Fruit fly (Drosophila melanogaster) whole organism, embryonic: Measurements from ENCODE around the gene CG33654.

Source experiments
- CG10267 ChIP-seq: fragments of 200-800 bp; sonication (Bioruptor generic); optimal IDR thresholded peaks from 2 replicates; lab custom pipeline; 2018; ENCODE audit warnings: missing biosample characterization, mild to moderate bottlenecking, missing genetic modification characterization, moderate library complexity
- CG10543 ChIP-seq: fragments of 200-800 bp; sonication (Bioruptor generic); optimal IDR thresholded peaks from 3 replicates; lab custom pipeline; 2017; ENCODE audit warnings: missing biosample characterization, mild to moderate bottlenecking, missing genetic modification characterization, moderate library complexity
- CG12236 ChIP-seq: fragments of 200-800 bp; sonication (Bioruptor generic); optimal IDR thresholded peaks from 2 replicates; lab custom pipeline; 2016; ENCODE audit warnings: missing biosample characterization, missing genetic modification characterization
- CG12391 ChIP-seq: fragments of 200-800 bp; sonication (Bioruptor generic); optimal IDR thresholded peaks from 3 replicates; lab custom pipeline; 2018; ENCODE audit warnings: missing biosample characterization, mild to moderate bottlenecking, missing genetic modification characterization, moderate library complexity
- CG12659 ChIP-seq: fragments of 200-800 bp; sonication (Bioruptor generic); optimal IDR thresholded peaks from 3 replicates; lab custom pipeline; 2017; ENCODE audit warnings: mild to moderate bottlenecking, missing biosample characterization, missing genetic modification reagents, missing genetic modification characterization
- CG14710 ChIP-seq: fragments of 200-800 bp; sonication (Bioruptor generic); optimal IDR thresholded peaks from 3 replicates; lab custom pipeline; 2019; ENCODE audit warnings: missing biosample characterization, mild to moderate bottlenecking, missing genetic modification characterization, moderate library complexity
- CG15601 ChIP-seq: fragments of 200-800 bp; sonication (Bioruptor generic); optimal IDR thresholded peaks from 3 replicates; lab custom pipeline; 2019; ENCODE audit warnings: missing biosample characterization, mild to moderate bottlenecking, missing genetic modification characterization, moderate library complexity
- CG15696 ChIP-seq: fragments of 200-800 bp; sonication (Bioruptor generic); optimal IDR thresholded peaks from 2 replicates; lab custom pipeline; 2019; ENCODE audit warnings: missing biosample characterization, mild to moderate bottlenecking, missing genetic modification characterization, moderate library complexity
- CG1603 ChIP-seq: fragments of 200-800 bp; sonication (Bioruptor generic); optimal IDR thresholded peaks from 2 replicates; lab custom pipeline; 2019; ENCODE audit warnings: missing biosample characterization, mild to moderate bottlenecking, missing genetic modification characterization, moderate library complexity
- CG17802 ChIP-seq: fragments of 200-800 bp; sonication (Bioruptor generic); optimal IDR thresholded peaks from 2 replicates; lab custom pipeline; 2018; ENCODE audit warnings: missing biosample characterization, mild to moderate bottlenecking, missing genetic modification characterization, moderate library complexity
- CG17829 ChIP-seq: fragments of 200-800 bp; optimal IDR thresholded peaks from 2 replicates; lab custom pipeline; 2019; ENCODE audit warnings: missing biosample characterization, mild to moderate bottlenecking, missing genetic modification characterization, moderate library complexity
- CG2116 ChIP-seq: fragments of 200-800 bp; sonication (Bioruptor generic); optimal IDR thresholded peaks from 3 replicates; lab custom pipeline; 2018; ENCODE audit warnings: missing biosample characterization, mild to moderate bottlenecking, missing genetic modification characterization
- CG2199 ChIP-seq: fragments of 200-800 bp; sonication (Bioruptor generic); IDR thresholded peaks from 3 replicates; pipeline ENCODE4 v1.3.6; 2022; ENCODE audit warnings: missing biosample characterization, missing genetic modification characterization
- CG30020 ChIP-seq: fragments of 200-800 bp; optimal IDR thresholded peaks from 2 replicates; lab custom pipeline; 2019; ENCODE audit warnings: missing biosample characterization, mild to moderate bottlenecking, missing genetic modification characterization, moderate library complexity
- CG34376 ChIP-seq: fragments of 200-800 bp; sonication (Bioruptor generic); optimal IDR thresholded peaks from 2 replicates; lab custom pipeline; 2018; ENCODE audit warnings: missing biosample characterization, mild to moderate bottlenecking, missing genetic modification characterization
- CG7271 ChIP-seq: fragments of 200-800 bp; sonication (Bioruptor generic); optimal IDR thresholded peaks from 2 replicates; lab custom pipeline; 2018; ENCODE audit warnings: missing biosample characterization, mild to moderate bottlenecking, missing genetic modification characterization, moderate library complexity
- CG7786 ChIP-seq: fragments of 200-800 bp; sonication (Bioruptor generic); optimal IDR thresholded peaks from 2 replicates; lab custom pipeline; 2016; ENCODE audit warnings: missing biosample characterization, missing genetic modification characterization
- CG8388 ChIP-seq: fragments of 200-800 bp; sonication (Bioruptor generic); optimal IDR thresholded peaks from 2 replicates; lab custom pipeline; 2019; ENCODE audit warnings: missing biosample characterization, mild to moderate bottlenecking, missing genetic modification characterization, moderate library complexity
- CG9797 ChIP-seq: fragments of 200-800 bp; sonication (Bioruptor generic); optimal IDR thresholded peaks from 3 replicates; lab custom pipeline; 2018; ENCODE audit warnings: missing biosample characterization, mild to moderate bottlenecking, missing genetic modification characterization
- CkIIα-i1 ChIP-seq: fragments of 200-800 bp; sonication (Bioruptor generic); IDR thresholded peaks from 2 replicates; pipeline ENCODE4 v1.3.6; 2022; ENCODE audit warnings: missing biosample characterization, missing genetic modification characterization
- D19A ChIP-seq: fragments of 200-800 bp; optimal IDR thresholded peaks from 3 replicates; lab custom pipeline; 2019; ENCODE audit warnings: missing biosample characterization, mild to moderate bottlenecking, missing genetic modification characterization, moderate library complexity
- Fer1 ChIP-seq: fragments of 200-800 bp; sonication (Bioruptor generic); optimal IDR thresholded peaks from 2 replicates; lab custom pipeline; 2017; ENCODE audit warnings: missing biosample characterization, mild to moderate bottlenecking, missing genetic modification characterization
- Fer3 ChIP-seq: fragments of 200-800 bp; sonication (Bioruptor generic); optimal IDR thresholded peaks from 2 replicates; lab custom pipeline; 2018; ENCODE audit warnings: missing biosample characterization, mild to moderate bottlenecking, missing genetic modification characterization, moderate library complexity
- Hr78 ChIP-seq, 2 experiments: fragments of 200-800 bp in 1 of 2; fragments of >200 bp in 1 of 2; sonication (Bioruptor generic) in 1 of 2; optimal IDR thresholded peaks; 2 replicates each; lab custom pipeline; 2017 to 2019; ENCODE audit warnings: missing biosample characterization in 2 of 2, missing genetic modification characterization in 2 of 2, mild to moderate bottlenecking in 1 of 2, moderate library complexity in 1 of 2
- MESR4 ChIP-seq: fragments of 200-800 bp; sonication (Bioruptor generic); optimal IDR thresholded peaks from 2 replicates; lab custom pipeline; 2018; ENCODE audit warnings: missing biosample characterization, mild to moderate bottlenecking, missing genetic modification characterization, moderate library complexity
- Med ChIP-seq: fragments of 200-800 bp; sonication (Bioruptor generic); peaks from one replicate; lab custom pipeline; 2016; ENCODE audit warnings: missing biosample characterization, missing genetic modification characterization, mild to moderate bottlenecking, inconsistent platforms, moderate library complexity
- Mrtf ChIP-seq: fragments of 200-800 bp; sonication (Bioruptor generic); IDR thresholded peaks from 3 replicates; pipeline ENCODE4 v1.3.6; 2022; ENCODE audit warnings: missing biosample characterization, missing genetic modification characterization
- Nf-YC ChIP-seq: fragments of 200-800 bp; optimal IDR thresholded peaks from 3 replicates; lab custom pipeline; 2019; ENCODE audit warnings: missing biosample characterization, mild to moderate bottlenecking, missing genetic modification characterization, moderate library complexity
- YL-1 ChIP-seq: fragments of 200-800 bp; sonication (Bioruptor generic); optimal IDR thresholded peaks from 3 replicates; lab custom pipeline; 2017; ENCODE audit warnings: missing biosample characterization, mild to moderate bottlenecking, missing genetic modification characterization
- amos ChIP-seq: fragments of 200-800 bp; sonication (Bioruptor generic); IDR thresholded peaks from 2 replicates; pipeline ENCODE4 v1.3.6; 2022; ENCODE audit warnings: missing biosample characterization, missing genetic modification characterization; ENCODE audit not compliant: partially characterized antibody
- bsh ChIP-seq, 2 experiments: fragments of 200-800 bp; sonication (Bioruptor generic); optimal IDR thresholded peaks; 2 replicates each; lab custom pipeline; 2017 to 2018; ENCODE audit warnings: mild to moderate bottlenecking in 2 of 2, missing biosample characterization in 2 of 2, missing genetic modification characterization in 2 of 2, moderate library complexity in 1 of 2
- ewg ChIP-seq: fragments of 200-800 bp; sonication (Bioruptor generic); optimal IDR thresholded peaks from 3 replicates; lab custom pipeline; 2017; ENCODE audit warnings: mild to moderate bottlenecking, missing biosample characterization, missing genetic modification reagents, missing genetic modification characterization
- ftz-f1 ChIP-seq: fragments of 200-800 bp; sonication (Bioruptor generic); optimal IDR thresholded peaks from 2 replicates; lab custom pipeline; 2016; ENCODE audit warnings: missing biosample characterization, missing genetic modification characterization
- gem ChIP-seq: fragments of 200-800 bp; sonication (Bioruptor generic); optimal IDR thresholded peaks from 2 replicates; lab custom pipeline; 2019; ENCODE audit warnings: missing biosample characterization, mild to moderate bottlenecking, missing genetic modification characterization, moderate library complexity
- gfzf ChIP-seq: fragments of 200-800 bp; sonication (Bioruptor generic); optimal IDR thresholded peaks from 2 replicates; lab custom pipeline; 2016; ENCODE audit warnings: missing biosample characterization, mild to moderate bottlenecking, missing genetic modification characterization, moderate library complexity
- gsb-n ChIP-seq: fragments of 200-800 bp; sonication (Bioruptor generic); optimal IDR thresholded peaks from 3 replicates; lab custom pipeline; 2018; ENCODE audit warnings: missing biosample characterization, mild to moderate bottlenecking, missing genetic modification characterization
- her ChIP-seq: fragments of 200-800 bp; sonication (Bioruptor generic); optimal IDR thresholded peaks from 2 replicates; lab custom pipeline; 2016; ENCODE audit warnings: missing biosample characterization, missing genetic modification characterization
- insv ChIP-seq, 2 experiments: fragments of 200-800 bp; sonication (Bioruptor generic); optimal IDR thresholded peaks; 3 replicates each; lab custom pipeline; 2016 to 2018; ENCODE audit warnings: missing biosample characterization in 2 of 2, missing genetic modification characterization in 2 of 2
- kah ChIP-seq: fragments of 200-800 bp; sonication (Bioruptor generic); optimal IDR thresholded peaks from 2 replicates; lab custom pipeline; 2018; ENCODE audit warnings: missing biosample characterization, mild to moderate bottlenecking, missing genetic modification characterization
- nmo ChIP-seq: fragments of 200-800 bp; sonication (Bioruptor generic); optimal IDR thresholded peaks from 2 replicates; lab custom pipeline; 2018; ENCODE audit warnings: missing biosample characterization, mild to moderate bottlenecking, missing genetic modification characterization, moderate library complexity
- phol ChIP-seq: fragments of 200-800 bp; sonication (Bioruptor generic); optimal IDR thresholded peaks from 3 replicates; lab custom pipeline; 2018; ENCODE audit warnings: missing biosample characterization, mild to moderate bottlenecking, missing genetic modification characterization, moderate library complexity
- pzg ChIP-seq: fragments of 200-800 bp; sonication (Bioruptor generic); optimal IDR thresholded peaks from 3 replicates; lab custom pipeline; 2018; ENCODE audit warnings: missing biosample characterization, mild to moderate bottlenecking, missing genetic modification characterization, moderate library complexity
- sd ChIP-seq: fragments of 200-800 bp; sonication (Bioruptor generic); optimal IDR thresholded peaks from 3 replicates; lab custom pipeline; 2018; ENCODE audit warnings: missing biosample characterization, mild to moderate bottlenecking, missing genetic modification characterization, moderate library complexity
- sqz ChIP-seq: fragments of 200-800 bp; sonication (Bioruptor generic); optimal IDR thresholded peaks from 3 replicates; lab custom pipeline; 2018; ENCODE audit warnings: missing biosample characterization, mild to moderate bottlenecking, missing genetic modification characterization
- stwl ChIP-seq: fragments of 200-800 bp; sonication (Bioruptor generic); optimal IDR thresholded peaks from 3 replicates; lab custom pipeline; 2018; ENCODE audit warnings: missing biosample characterization, mild to moderate bottlenecking, missing genetic modification characterization, moderate library complexity
- sug ChIP-seq: fragments of 200-800 bp; optimal IDR thresholded peaks from 2 replicates; lab custom pipeline; 2019; ENCODE audit warnings: missing biosample characterization, mild to moderate bottlenecking, missing genetic modification characterization, moderate library complexity
- trem ChIP-seq: fragments of 200-800 bp; optimal IDR thresholded peaks from 3 replicates; lab custom pipeline; 2019; ENCODE audit warnings: missing biosample characterization, mild to moderate bottlenecking, missing genetic modification characterization, moderate library complexity

Gene CG33654

dm6 chr3R:9551659-9552435 is 31.2 kb downstream of the CG33654 start, which contains the start of the genes mura and RnpS1:
Gene mura (minus strand): TSS chr3R:9551806.
Gene RnpS1 (plus strand): TSS chr3R:9552034.
- TF ChIP-seq Nf-YC, result peak; percentile 14
- peak; percentile 59 for TF ChIP-seq sqz (GFP tag; lab: Kevin White, UChicago)
- no peak for TF ChIP-seq CkIIα-i1 (GFP tag; lab: Robert Waterston, UW)
- peak; percentile 22 for TF ChIP-seq D19A
- peak; percentile 61 for TF ChIP-seq sug
- peak; percentile 69 for TF ChIP-seq trem
- TF ChIP-seq ewg, result peak; percentile 56
- TF ChIP-seq CG2199 (GFP tag; lab: Robert Waterston, UW), result no peak
- TF ChIP-seq YL-1, result peak; percentile 30
- TF ChIP-seq CG15601 (tag; lab: Kevin White, UChicago), result peak; percentile 43
- peak; percentile 55 for TF ChIP-seq CG10543 (GFP tag; lab: Kevin White, UChicago)
- TF ChIP-seq CG12659 (GFP tag; lab: Kevin White, UChicago), result peak; percentile 43
- TF ChIP-seq amos (GFP tag; lab: Robert Waterston, UW), result no peak
- TF ChIP-seq her, result peak; percentile 24
- peak; percentile 1 for TF ChIP-seq CG15696 (tag; lab: Kevin White, UChicago)
- TF ChIP-seq gem, result peak; percentile 25
- TF ChIP-seq CG9797 (GFP tag; lab: Kevin White, UChicago), result peak; percentile 89
- peak; percentile 42 for TF ChIP-seq CG34376 (GFP tag; lab: Kevin White, UChicago)
- TF ChIP-seq CG12391, result peak; percentile 27
- no peak for TF ChIP-seq CG17802
- TF ChIP-seq Mrtf (GFP tag; lab: Robert Waterston, UW), result no peak
- TF ChIP-seq CG8388 (GFP tag; lab: Kevin White, UChicago), result no peak
- peak; percentile 36 for TF ChIP-seq CG30020 (tag; lab: Kevin White, UChicago)
- TF ChIP-seq Hr78 (GFP tag; optimal IDR thresholded peaks at IDR 0.05; lab: Kevin White, UChicago), result peak in 1 of 2 experiments; percentile 95
- peak; percentile 12 for TF ChIP-seq phol (tag; lab: Kevin White, UChicago)
- TF ChIP-seq insv (GFP tag; optimal IDR thresholded peaks at IDR 0.05; lab: Kevin White, UChicago), result no peak
- TF ChIP-seq CG10267 (tag; lab: Kevin White, UChicago), result peak; percentile 59
- peak; percentile 52 for TF ChIP-seq Med (GFP tag; lab: Kevin White, UChicago)
- no peak for TF ChIP-seq CG1603 (tag; lab: Kevin White, UChicago)
- peak; percentile 42 for TF ChIP-seq gsb-n (tag; lab: Kevin White, UChicago)
- peak; percentile 77 for TF ChIP-seq gfzf
- TF ChIP-seq ftz-f1 (GFP tag; lab: Kevin White, UChicago), result peak; percentile 90
- no peak for TF ChIP-seq CG7271 (tag; lab: Kevin White, UChicago)
- no peak for TF ChIP-seq sd (tag; lab: Kevin White, UChicago)
- TF ChIP-seq stwl (tag; lab: Kevin White, UChicago), result peak; percentile 8
- TF ChIP-seq CG12236 (GFP tag; lab: Kevin White, UChicago), result no peak
- no peak for TF ChIP-seq CG7786 (GFP tag; lab: Kevin White, UChicago)
- peak; percentile 38 for TF ChIP-seq nmo (GFP tag; lab: Kevin White, UChicago)
- peak; percentile 31 for TF ChIP-seq Fer1 (GFP tag; lab: Kevin White, UChicago)
- no peak for TF ChIP-seq bsh (GFP tag; optimal IDR thresholded peaks at IDR 0.05; lab: Kevin White, UChicago)
- no peak for TF ChIP-seq Fer3 (tag; lab: Kevin White, UChicago)
- peak; percentile 25 for TF ChIP-seq CG2116 (GFP tag; lab: Kevin White, UChicago)
- peak; percentile 72 for TF ChIP-seq MESR4 (GFP tag; lab: Kevin White, UChicago)
- peak; percentile 73 for TF ChIP-seq CG14710 (tag; lab: Kevin White, UChicago)
- peak; percentile 11 for TF ChIP-seq CG17829 (tag; lab: Kevin White, UChicago)
- peak; percentile 53 for TF ChIP-seq kah (GFP tag; lab: Kevin White, UChicago)
- TF ChIP-seq pzg (GFP tag; lab: Kevin White, UChicago), result peak; percentile 56
